Fruit fly (Drosophila melanogaster) whole organism, pupa: ENCODE data around the gene IFT46.

Source experiments
- CG12605 ChIP-seq: fragments of 200-800 bp; sonication (Bioruptor generic); IDR thresholded peaks from 2 replicates; pipeline ENCODE4 v1.3.6; 2022; ENCODE audit warnings: missing biosample characterization, missing genetic modification characterization
- CG13204 ChIP-seq: fragments of 200-800 bp; sonication (Bioruptor generic); optimal IDR thresholded peaks from 2 replicates; lab custom pipeline; 2018; ENCODE audit warnings: missing biosample characterization, mild to moderate bottlenecking, missing genetic modification characterization, moderate library complexity
- CG17806 ChIP-seq: fragments of 200-800 bp; sonication (Bioruptor generic); optimal IDR thresholded peaks from 2 replicates; lab custom pipeline; 2018; ENCODE audit warnings: missing biosample characterization, mild to moderate bottlenecking, missing genetic modification characterization, moderate library complexity
- CG32121 ChIP-seq: fragments of 200-800 bp; sonication (Bioruptor generic); IDR thresholded peaks from 2 replicates; pipeline ENCODE4 v1.3.6; 2022; ENCODE audit warnings: missing biosample characterization, missing genetic modification characterization
- CG4496 ChIP-seq: fragments of 200-800 bp; sonication (Bioruptor generic); IDR thresholded peaks from 3 replicates; pipeline ENCODE4 v1.3.6; 2022; ENCODE audit warnings: missing biosample characterization, missing genetic modification characterization
- CG8159 ChIP-seq: fragments of 200-800 bp; sonication (Bioruptor generic); optimal IDR thresholded peaks from 3 replicates; lab custom pipeline; 2018; ENCODE audit warnings: missing biosample characterization, mild to moderate bottlenecking, missing genetic modification characterization, moderate library complexity
- CG8301 ChIP-seq: fragments of 200-800 bp; sonication (Bioruptor generic); optimal IDR thresholded peaks from 2 replicates; lab custom pipeline; 2018; ENCODE audit warnings: missing biosample characterization, mild to moderate bottlenecking, missing genetic modification characterization
- D1 ChIP-seq: fragments of 200-800 bp; sonication (Bioruptor generic); optimal IDR thresholded peaks from 2 replicates; lab custom pipeline; 2018; ENCODE audit warnings: missing biosample characterization, mild to moderate bottlenecking, missing genetic modification characterization, moderate library complexity
- EcR ChIP-seq: fragments of 200-800 bp; sonication (Bioruptor generic); optimal IDR thresholded peaks from 3 replicates; lab custom pipeline; 2019; ENCODE audit warnings: missing biosample characterization, missing genetic modification characterization, mild to moderate bottlenecking, moderate library complexity, missing genetic modification reagents
- Pif1A ChIP-seq: fragments of 200-800 bp; sonication (Bioruptor generic); optimal IDR thresholded peaks from 3 replicates; lab custom pipeline; 2016; ENCODE audit warnings: missing biosample characterization, missing genetic modification characterization
- Pif1B ChIP-seq: fragments of 200-800 bp; sonication (Bioruptor generic); optimal IDR thresholded peaks from 3 replicates; lab custom pipeline; 2016; ENCODE audit warnings: missing biosample characterization, missing genetic modification characterization
- Snoo ChIP-seq: fragments of 200-800 bp; sonication (Bioruptor generic); optimal IDR thresholded peaks from 3 replicates; lab custom pipeline; 2017; ENCODE audit warnings: missing biosample characterization, mild to moderate bottlenecking, missing genetic modification characterization, inconsistent platforms
- gl ChIP-seq: fragments of 200-800 bp; sonication (Bioruptor generic); optimal IDR thresholded peaks from 2 replicates; lab custom pipeline; 2018; ENCODE audit warnings: missing biosample characterization, mild to moderate bottlenecking, missing genetic modification characterization

DNA sequence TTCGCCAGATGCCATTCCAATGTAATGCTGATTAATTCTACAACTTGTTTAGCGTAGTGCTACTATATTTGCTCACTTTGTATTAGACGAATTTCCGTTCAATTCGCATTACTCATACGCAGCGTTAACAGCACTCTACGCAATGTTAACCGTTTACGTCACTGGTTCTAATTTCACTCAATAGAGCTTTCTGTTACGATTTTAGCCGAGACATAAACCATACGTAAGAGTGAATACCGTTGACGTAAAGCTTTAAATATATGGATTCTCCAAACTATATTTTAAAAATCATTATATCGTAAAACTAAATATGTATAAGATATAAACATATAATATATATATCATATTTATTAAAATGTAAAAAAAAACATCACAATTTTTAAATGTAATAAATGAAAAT is 39.7 kb downstream of the IFT46 start:
- TF ChIP-seq gl (tag; lab: Kevin White, UChicago) (no peak), CG8159 (tag; lab: Kevin White, UChicago) (no peak), CG4496 (GFP tag; lab: Robert Waterston, UW) (no peak), EcR (GFP tag; lab: Kevin White, UChicago) (no peak), CG17806 (tag; lab: Kevin White, UChicago) (no peak), D1 (tag; lab: Kevin White, UChicago) (no peak), Pif1A (GFP tag; lab: Kevin White, UChicago) (no peak), CG13204 (GFP tag; lab: Kevin White, UChicago) (no peak), CG32121 (no peak), Pif1B (GFP tag; lab: Kevin White, UChicago) (no peak), CG12605 (GFP tag; lab: Robert Waterston, UW) (no peak), Snoo (no peak), CG8301 (tag; lab: Kevin White, UChicago) (no peak)
